Fruit fly (Drosophila melanogaster) whole organism, embryonic: Measurements from ENCODE around the gene CG10252.

Experiments used
- Abd-B ChIP-seq: fragments of 200-800 bp; sonication (Bioruptor generic); optimal IDR thresholded peaks from 2 replicates; lab custom pipeline; 2018; ENCODE audit warnings: missing biosample characterization, mild to moderate bottlenecking, missing genetic modification characterization, moderate library complexity
- Ada2b ChIP-seq: fragments of 200-800 bp; sonication (Bioruptor generic); IDR thresholded peaks from 2 replicates; pipeline ENCODE4 v1.3.6; 2022; ENCODE audit warnings: missing biosample characterization, missing genetic modification characterization
- Bgb ChIP-seq: fragments of 200-800 bp; sonication (Bioruptor generic); IDR thresholded peaks from 2 replicates; pipeline ENCODE4 v1.3.6; 2022; ENCODE audit warnings: missing biosample characterization, missing genetic modification characterization; ENCODE audit not compliant: partially characterized antibody
- Bteb2 ChIP-seq: fragments of 200-800 bp; sonication (Bioruptor generic); optimal IDR thresholded peaks from 2 replicates; lab custom pipeline; 2016; ENCODE audit warnings: missing biosample characterization, missing genetic modification characterization
- CG10321 ChIP-seq: fragments of 200-800 bp; sonication (Bioruptor generic); IDR thresholded peaks from 2 replicates; pipeline ENCODE4 v1.3.6; 2022; ENCODE audit warnings: missing biosample characterization, missing genetic modification characterization
- CG10959 ChIP-seq: fragments of 200-800 bp; sonication (Bioruptor generic); IDR thresholded peaks from 2 replicates; pipeline ENCODE4 v1.3.6; 2022; ENCODE audit warnings: missing biosample characterization, missing genetic modification characterization
- CG11093 ChIP-seq: fragments of 200-800 bp; sonication (Bioruptor generic); IDR thresholded peaks from 3 replicates; pipeline ENCODE4 v1.3.6; 2022; ENCODE audit warnings: missing biosample characterization, missing genetic modification characterization
- CG12155 ChIP-seq: fragments of 200-800 bp; sonication (Bioruptor generic); optimal IDR thresholded peaks from 3 replicates; lab custom pipeline; 2016; ENCODE audit warnings: missing biosample characterization, missing genetic modification characterization
- CG13894 ChIP-seq: fragments of 200-800 bp; sonication (Bioruptor generic); optimal IDR thresholded peaks from 3 replicates; lab custom pipeline; 2018; ENCODE audit warnings: missing biosample characterization, mild to moderate bottlenecking, missing genetic modification characterization, moderate library complexity
- CG15011 ChIP-seq: fragments of 200-800 bp; sonication (Bioruptor generic); optimal IDR thresholded peaks from 3 replicates; lab custom pipeline; 2018; ENCODE audit warnings: missing biosample characterization, mild to moderate bottlenecking, missing genetic modification characterization
- CG15696 ChIP-seq: fragments of 200-800 bp; sonication (Bioruptor generic); optimal IDR thresholded peaks from 2 replicates; lab custom pipeline; 2019; ENCODE audit warnings: missing biosample characterization, mild to moderate bottlenecking, missing genetic modification characterization, moderate library complexity
- CG17361 ChIP-seq: fragments of 200-800 bp; sonication (Bioruptor generic); IDR thresholded peaks from 3 replicates; pipeline ENCODE4 v1.3.6; 2022; ENCODE audit warnings: missing biosample characterization, missing genetic modification characterization
- CG18262 ChIP-seq: fragments of 200-800 bp; optimal IDR thresholded peaks from 3 replicates; lab custom pipeline; 2019; ENCODE audit warnings: missing biosample characterization, mild to moderate bottlenecking, missing genetic modification characterization, moderate library complexity
- CG30431 ChIP-seq: fragments of 200-800 bp; sonication (Bioruptor generic); optimal IDR thresholded peaks from 2 replicates; lab custom pipeline; 2017; ENCODE audit warnings: missing biosample characterization, missing genetic modification characterization
- CG3726 ChIP-seq: fragments of 200-800 bp; sonication (Bioruptor generic); IDR thresholded peaks from 3 replicates; pipeline ENCODE4, ENCODE4 v1.3.6; 2022; ENCODE audit warnings: missing biosample characterization, missing genetic modification characterization
- CG5953 ChIP-seq: fragments of 200-800 bp; sonication (Bioruptor generic); IDR thresholded peaks from 2 replicates; pipeline ENCODE4 v1.3.6; 2022; ENCODE audit warnings: missing biosample characterization, missing genetic modification characterization
- CG7745 ChIP-seq: fragments of 200-800 bp; sonication (Bioruptor generic); optimal IDR thresholded peaks from 2 replicates; lab custom pipeline; 2018; ENCODE audit warnings: missing biosample characterization, mild to moderate bottlenecking, missing genetic modification characterization, moderate library complexity
- Deaf1 ChIP-seq: fragments of 200-800 bp; optimal IDR thresholded peaks from 3 replicates; lab custom pipeline; 2019; ENCODE audit warnings: missing biosample characterization, mild to moderate bottlenecking, missing genetic modification characterization, moderate library complexity
- Ets65A ChIP-seq: fragments of 200-800 bp; sonication (Bioruptor generic); peaks from one replicate; lab custom pipeline; 2016; ENCODE audit warnings: missing biosample characterization, missing genetic modification characterization
- Fer2 ChIP-seq: fragments of 200-800 bp; sonication (Bioruptor generic); optimal IDR thresholded peaks from 2 replicates; lab custom pipeline; 2018; ENCODE audit warnings: missing biosample characterization, mild to moderate bottlenecking, missing genetic modification characterization, moderate library complexity
- Gsc ChIP-seq: fragments of 200-800 bp; sonication (Bioruptor generic); IDR thresholded peaks from 2 replicates; pipeline ENCODE4 v1.3.6; 2022; ENCODE audit warnings: missing biosample characterization, missing genetic modification characterization
- Hey ChIP-seq: fragments of 200-800 bp; sonication (Bioruptor generic); optimal IDR thresholded peaks from 3 replicates; lab custom pipeline; 2018; ENCODE audit warnings: missing biosample characterization, mild to moderate bottlenecking, missing genetic modification characterization
- Med ChIP-seq: fragments of 200-800 bp; sonication (Bioruptor generic); peaks from one replicate; lab custom pipeline; 2016; ENCODE audit warnings: missing biosample characterization, missing genetic modification characterization, mild to moderate bottlenecking, inconsistent platforms, moderate library complexity
- Neu2 ChIP-seq: fragments of 200-800 bp; sonication (Bioruptor generic); optimal IDR thresholded peaks from 3 replicates; lab custom pipeline; 2016; ENCODE audit warnings: missing biosample characterization, missing genetic modification characterization, borderline replicate concordance
- Nf-YB ChIP-seq: fragments of 200-800 bp; sonication (Bioruptor generic); optimal IDR thresholded peaks from 3 replicates; lab custom pipeline; 2019; ENCODE audit warnings: missing biosample characterization, mild to moderate bottlenecking, missing genetic modification characterization, moderate library complexity
- Ravus ChIP-seq: fragments of 200-800 bp; sonication (Bioruptor generic); IDR thresholded peaks from 2 replicates; pipeline ENCODE4 v1.3.6; 2022; ENCODE audit warnings: missing biosample characterization, missing genetic modification characterization
- Side ChIP-seq: fragments of 200-800 bp; sonication (Bioruptor generic); optimal IDR thresholded peaks from 2 replicates; lab custom pipeline; 2016; ENCODE audit warnings: missing biosample characterization, missing genetic modification characterization
- Sox102F ChIP-seq: fragments of 200-800 bp; sonication (Bioruptor generic); optimal IDR thresholded peaks from 2 replicates; lab custom pipeline; 2018; ENCODE audit warnings: missing biosample characterization, mild to moderate bottlenecking, missing genetic modification characterization, moderate library complexity
- abd-A ChIP-seq: fragments of 200-800 bp; sonication (Bioruptor generic); optimal IDR thresholded peaks from 3 replicates; lab custom pipeline; 2019; ENCODE audit warnings: missing biosample characterization, mild to moderate bottlenecking, missing genetic modification characterization, moderate library complexity
- btn ChIP-seq: fragments of 200-800 bp; sonication (Bioruptor generic); optimal IDR thresholded peaks from 2 replicates; lab custom pipeline; 2016; ENCODE audit warnings: missing biosample characterization, missing genetic modification characterization
- crol ChIP-seq: fragments of 200-800 bp; sonication (Bioruptor generic); IDR thresholded peaks from 2 replicates; pipeline ENCODE4 v1.3.6; 2022; ENCODE audit warnings: missing biosample characterization, missing genetic modification characterization
- fd102C ChIP-seq: fragments of 200-800 bp; sonication (Bioruptor generic); optimal IDR thresholded peaks from 2 replicates; lab custom pipeline; 2018; ENCODE audit warnings: missing biosample characterization, mild to moderate bottlenecking, missing genetic modification characterization, moderate library complexity
- fd96Cb ChIP-seq: fragments of 200-800 bp; sonication (Bioruptor generic); optimal IDR thresholded peaks from 2 replicates; lab custom pipeline; 2018; ENCODE audit warnings: missing biosample characterization, mild to moderate bottlenecking, missing genetic modification characterization, moderate library complexity
- gcm2 ChIP-seq: fragments of 200-800 bp; sonication (Bioruptor generic); optimal IDR thresholded peaks from 2 replicates; lab custom pipeline; 2016; ENCODE audit warnings: missing biosample characterization, missing genetic modification characterization
- gem ChIP-seq: fragments of 200-800 bp; sonication (Bioruptor generic); optimal IDR thresholded peaks from 2 replicates; lab custom pipeline; 2019; ENCODE audit warnings: missing biosample characterization, mild to moderate bottlenecking, missing genetic modification characterization, moderate library complexity
- gt ChIP-seq: fragments of 200-800 bp; sonication (Bioruptor generic); IDR thresholded peaks from 2 replicates; pipeline ENCODE4 v1.3.6; 2022; ENCODE audit warnings: missing biosample characterization, missing genetic modification characterization
- h ChIP-seq: fragments of >200 bp; optimal IDR thresholded peaks from 2 replicates; lab custom pipeline; 2017
- ind ChIP-seq: fragments of 200-800 bp; sonication (Bioruptor generic); optimal IDR thresholded peaks from 3 replicates; lab custom pipeline; 2016; ENCODE audit warnings: missing biosample characterization, missing genetic modification characterization
- jumu ChIP-seq: fragments of 200-800 bp; sonication (Bioruptor generic); optimal IDR thresholded peaks from 3 replicates; lab custom pipeline; 2016; ENCODE audit warnings: missing biosample characterization, missing genetic modification characterization
- lbe ChIP-seq: fragments of 200-800 bp; sonication (Bioruptor generic); optimal IDR thresholded peaks from 2 replicates; lab custom pipeline; 2016; ENCODE audit warnings: missing biosample characterization, mild to moderate bottlenecking, missing genetic modification characterization
- luna ChIP-seq: fragments of 200-800 bp; sonication (Bioruptor generic); optimal IDR thresholded peaks from 2 replicates; lab custom pipeline; 2016; ENCODE audit warnings: missing biosample characterization, missing genetic modification characterization
- pros ChIP-seq: fragments of 200-800 bp; sonication (Bioruptor generic); optimal IDR thresholded peaks from 3 replicates; lab custom pipeline; 2019; ENCODE audit warnings: missing biosample characterization, mild to moderate bottlenecking, missing genetic modification characterization, moderate library complexity
- row ChIP-seq: fragments of 200-800 bp; sonication (Bioruptor generic); IDR thresholded peaks from 3 replicates; pipeline ENCODE4 v1.3.6; 2022; ENCODE audit warnings: missing biosample characterization, missing genetic modification characterization
- schlank ChIP-seq: fragments of 200-800 bp; sonication (Bioruptor generic); optimal IDR thresholded peaks from 2 replicates; lab custom pipeline; 2018; ENCODE audit warnings: missing biosample characterization, mild to moderate bottlenecking, missing genetic modification characterization
- slbo ChIP-seq: fragments of 200-800 bp; sonication (Bioruptor generic); IDR thresholded peaks from 2 replicates; pipeline ENCODE4 v1.3.6; 2022; ENCODE audit warnings: missing biosample characterization, missing genetic modification characterization
- toy ChIP-seq: fragments of 200-800 bp; sonication (Bioruptor generic); IDR thresholded peaks from 2 replicates; pipeline ENCODE4 v1.3.6; 2022; ENCODE audit warnings: missing biosample characterization, missing genetic modification characterization
- usp ChIP-seq: fragments of >200 bp; optimal IDR thresholded peaks from 2 replicates; lab custom pipeline; 2017; ENCODE audit warnings: missing biosample characterization, missing genetic modification characterization
- vnd ChIP-seq: fragments of 200-800 bp; sonication (Bioruptor generic); IDR thresholded peaks from 3 replicates; pipeline ENCODE4 v1.3.6; 2022; ENCODE audit warnings: missing biosample characterization, missing genetic modification characterization; ENCODE audit not compliant: partially characterized antibody
- z ChIP-seq: fragments of 200-800 bp; sonication (Bioruptor generic); IDR thresholded peaks from 3 replicates; pipeline ENCODE4 v1.3.6; 2022; ENCODE audit warnings: missing biosample characterization, missing genetic modification characterization
- zfh2 ChIP-seq: fragments of 200-800 bp; sonication (Bioruptor generic); optimal IDR thresholded peaks from 2 replicates; lab custom pipeline; 2016; ENCODE audit warnings: missing biosample characterization, missing genetic modification characterization

The CG10252 gene

dm6 chr3R:23652525-23653108 is 43.4 kb downstream of the CG10252 start (continued):
- TF ChIP-seq CG18262 = no peak
- TF ChIP-seq CG15011 = peak; percentile 62
- peak; percentile 70 for TF ChIP-seq CG10321 (GFP tag; lab: Robert Waterston, UW)
- peak; percentile 27 for TF ChIP-seq Nf-YB
- TF ChIP-seq z (GFP tag; lab: Robert Waterston, UW) = no peak
- no peak for TF ChIP-seq CG11093
- peak; percentile 28; the same call in 1 of the 3 replicates for TF ChIP-seq CG17361 (GFP tag; lab: Robert Waterston, UW)
- TF ChIP-seq CG13894 (tag; lab: Kevin White, UChicago) = peak; percentile 16
- TF ChIP-seq CG7745 (tag; lab: Kevin White, UChicago) = no peak
- TF ChIP-seq luna (GFP tag; lab: Kevin White, UChicago) = no peak
- peak; percentile 13 for TF ChIP-seq Deaf1
- TF ChIP-seq lbe (GFP tag; lab: Kevin White, UChicago) = peak; percentile 71
- no peak for TF ChIP-seq h (lab: Kevin White, UChicago)
- TF ChIP-seq Ada2b (GFP tag; lab: Robert Waterston, UW) = peak; percentile 3; the same call in 1 of the 2 replicates
- peak; percentile 54 for TF ChIP-seq zfh2 (GFP tag; lab: Kevin White, UChicago)
- no peak for TF ChIP-seq CG10959
- TF ChIP-seq schlank = peak; percentile 83
- TF ChIP-seq ind (GFP tag; lab: Kevin White, UChicago) = peak; percentile 23
- TF ChIP-seq fd96Cb = no peak
- peak; percentile 18 for TF ChIP-seq CG15696 (tag; lab: Kevin White, UChicago)

dm6 chr3R:23649831-23650230 is 46.2 kb downstream of the CG10252 start:
- TF ChIP-seq gt (GFP tag; lab: Robert Waterston, UW) (no peak), Sox102F (GFP tag; lab: Kevin White, UChicago) (no peak), CG13894 (tag; lab: Kevin White, UChicago) (peak; percentile 15), crol (GFP tag; lab: Robert Waterston, UW) (peak; percentile 48; the same call in 1 of the 2 replicates), Bgb (GFP tag; lab: Robert Waterston, UW) (no peak), vnd (no peak), Ets65A (GFP tag; lab: Kevin White, UChicago) (peak; percentile 63), Med (GFP tag; lab: Kevin White, UChicago) (peak; percentile 32), abd-A (tag; lab: Kevin White, UChicago) (peak; percentile 90), Hey (tag; lab: Kevin White, UChicago) (no peak)

- TF ChIP-seq jumu (GFP tag; lab: Kevin White, UChicago) (peak; percentile 51), pros (GFP tag; lab: Kevin White, UChicago) (no peak), btn (GFP tag; lab: Kevin White, UChicago) (peak; percentile 36), Fer2 (tag; lab: Kevin White, UChicago) (no peak), Abd-B (GFP tag; lab: Kevin White, UChicago) (peak; percentile 56), Ravus (peak; percentile 32), luna (GFP tag; lab: Kevin White, UChicago) (no peak), row (peak; percentile 77), Side (peak; percentile 38), Neu2 (no peak), CG30431 (GFP tag; lab: Kevin White, UChicago) (peak; percentile 53), usp (GFP tag; lab: Kevin White, UChicago) (no peak), CG3726 (GFP tag; lab: Robert Waterston, UW) (peak; percentile 74; the same call in 2 of the 3 replicates), gcm2 (peak; percentile 49), CG12155 (GFP tag; lab: Kevin White, UChicago) (peak; percentile 32), fd102C (no peak), toy (no peak), gem (peak; percentile 78), Gsc (GFP tag; lab: Robert Waterston, UW) (peak; percentile 68; the same call in 1 of the 2 replicates), Bteb2 (peak; percentile 42), CG5953 (GFP tag; lab: Robert Waterston, UW) (peak; percentile 88), slbo (GFP tag; lab: Robert Waterston, UW) (peak; percentile 80)
Observed at dm6 chr3R:23646183-23646582, 49.9 kb downstream of the CG10252 start.
